Fruit fly (Drosophila melanogaster) whole organism, embryonic: ENCODE data around the gene Elp4.

Experiments used
- Atf-2 ChIP-seq: fragments of 200-800 bp; sonication (Bioruptor generic); optimal IDR thresholded peaks from 2 replicates; lab custom pipeline; 2016; ENCODE audit warnings: missing biosample characterization, missing genetic modification characterization
- CG11247 ChIP-seq: fragments of 200-800 bp; sonication (Bioruptor generic); IDR thresholded peaks from 2 replicates; pipeline ENCODE4 v1.3.6; 2022; ENCODE audit warnings: missing biosample characterization, missing genetic modification characterization
- CG11560 ChIP-seq: fragments of 200-800 bp; sonication (Bioruptor generic); IDR thresholded peaks from 3 replicates; pipeline ENCODE4 v1.3.6; 2022; ENCODE audit warnings: missing biosample characterization, missing genetic modification characterization
- CG14014 ChIP-seq: fragments of 200-800 bp; sonication (Bioruptor generic); IDR thresholded peaks from 2 replicates; pipeline ENCODE4 v1.3.6; 2022; ENCODE audit warnings: missing biosample characterization, missing genetic modification characterization
- CG1529 ChIP-seq: fragments of 200-800 bp; sonication (Bioruptor generic); optimal IDR thresholded peaks from 3 replicates; lab custom pipeline; 2018; ENCODE audit warnings: missing biosample characterization, missing genetic modification characterization
- CG17829 ChIP-seq: fragments of 200-800 bp; optimal IDR thresholded peaks from 2 replicates; lab custom pipeline; 2019; ENCODE audit warnings: missing biosample characterization, mild to moderate bottlenecking, missing genetic modification characterization, moderate library complexity
- CG18011 ChIP-seq: fragments of 200-800 bp; sonication (Bioruptor generic); optimal IDR thresholded peaks from 2 replicates; lab custom pipeline; 2017; ENCODE audit warnings: missing biosample characterization, missing genetic modification characterization, mild to moderate bottlenecking, moderate library complexity, missing genotype
- CG18476 ChIP-seq: fragments of 200-800 bp; sonication (Bioruptor generic); optimal IDR thresholded peaks from 2 replicates; lab custom pipeline; 2016; ENCODE audit warnings: missing biosample characterization, mild to moderate bottlenecking, missing genetic modification characterization
- CG2129 ChIP-seq: fragments of 200-800 bp; sonication (Bioruptor generic); IDR thresholded peaks from 2 replicates; pipeline ENCODE4 v1.3.6; 2022; ENCODE audit warnings: missing biosample characterization, missing genetic modification characterization; ENCODE audit not compliant: partially characterized antibody
- CG2202 ChIP-seq: fragments of 200-800 bp; sonication (Bioruptor generic); optimal IDR thresholded peaks from 2 replicates; lab custom pipeline; 2018; ENCODE audit warnings: missing biosample characterization, mild to moderate bottlenecking, missing genetic modification characterization
- CG2875 ChIP-seq: fragments of 200-800 bp; sonication (Bioruptor generic); optimal IDR thresholded peaks from 2 replicates; lab custom pipeline; 2017; ENCODE audit warnings: missing biosample characterization, mild to moderate bottlenecking, missing genetic modification characterization, missing genetic modification reagents
- CG2889 ChIP-seq: fragments of 200-800 bp; sonication (Bioruptor generic); IDR thresholded peaks from 3 replicates; pipeline ENCODE4 v1.3.6; 2022; ENCODE audit warnings: missing biosample characterization, missing genetic modification characterization
- CG4820 ChIP-seq: fragments of 200-800 bp; sonication (Bioruptor generic); optimal IDR thresholded peaks from 3 replicates; lab custom pipeline; 2016; ENCODE audit warnings: missing biosample characterization, missing genetic modification characterization
- CG5953 ChIP-seq: fragments of 200-800 bp; sonication (Bioruptor generic); IDR thresholded peaks from 2 replicates; pipeline ENCODE4 v1.3.6; 2022; ENCODE audit warnings: missing biosample characterization, missing genetic modification characterization
- CG6689 ChIP-seq: fragments of 200-800 bp; sonication (Bioruptor generic); IDR thresholded peaks from 2 replicates; pipeline ENCODE4 v1.3.6; 2022; ENCODE audit warnings: missing biosample characterization, missing genetic modification characterization
- CG7372 ChIP-seq: fragments of 200-800 bp; sonication (Bioruptor generic); IDR thresholded peaks from 2 replicates; pipeline ENCODE4 v1.3.6; 2022; ENCODE audit warnings: missing biosample characterization, missing genetic modification characterization
- CG7556 ChIP-seq: fragments of 200-800 bp; sonication (Bioruptor generic); optimal IDR thresholded peaks from 2 replicates; lab custom pipeline; 2017; ENCODE audit warnings: missing biosample characterization, mild to moderate bottlenecking, missing genetic modification characterization
- CG8359 ChIP-seq: fragments of 200-800 bp; sonication (Bioruptor generic); optimal IDR thresholded peaks from 2 replicates; lab custom pipeline; 2017; ENCODE audit warnings: missing biosample characterization, mild to moderate bottlenecking, missing genetic modification characterization, borderline replicate concordance
- CG8388 ChIP-seq: fragments of 200-800 bp; sonication (Bioruptor generic); optimal IDR thresholded peaks from 2 replicates; lab custom pipeline; 2019; ENCODE audit warnings: missing biosample characterization, mild to moderate bottlenecking, missing genetic modification characterization, moderate library complexity
- CG9932 ChIP-seq: fragments of 200-800 bp; sonication (Bioruptor generic); IDR thresholded peaks from 2 replicates; pipeline ENCODE4 v1.3.6; 2022; ENCODE audit warnings: missing biosample characterization, missing genetic modification characterization
- CTCF ChIP-seq: fragments of 200-800 bp; sonication (Bioruptor generic); optimal IDR thresholded peaks from 2 replicates; lab custom pipeline; 2017; ENCODE audit warnings: missing biosample characterization, mild to moderate bottlenecking, missing genetic modification characterization, moderate library complexity
- D19B ChIP-seq: fragments of 200-800 bp; sonication (Bioruptor generic); optimal IDR thresholded peaks from 2 replicates; lab custom pipeline; 2017; ENCODE audit warnings: missing biosample characterization, mild to moderate bottlenecking, missing genetic modification characterization
- Doc2 ChIP-seq: fragments of 200-800 bp; sonication (Bioruptor generic); IDR thresholded peaks from 2 replicates; pipeline ENCODE4 v1.3.6; 2022; ENCODE audit warnings: missing biosample characterization, missing genetic modification characterization
- Myb ChIP-seq: fragments of 200-800 bp; sonication (Bioruptor generic); optimal IDR thresholded peaks from 2 replicates; lab custom pipeline; 2016; ENCODE audit warnings: missing biosample characterization, missing genetic modification characterization
- NC2β ChIP-seq: fragments of 200-800 bp; sonication (Bioruptor generic); optimal IDR thresholded peaks from 2 replicates; lab custom pipeline; 2016; ENCODE audit warnings: missing biosample characterization, missing genetic modification characterization
- Oaz ChIP-seq: fragments of 200-800 bp; sonication (Bioruptor generic); IDR thresholded peaks from 2 replicates; pipeline ENCODE4 v1.3.6; 2022; ENCODE audit warnings: missing biosample characterization, missing genetic modification characterization
- Scr ChIP-seq: fragments of 200-800 bp; sonication (Bioruptor generic); IDR thresholded peaks from 2 replicates; pipeline ENCODE4 v1.3.6; 2022; ENCODE audit warnings: missing biosample characterization, missing genetic modification characterization; ENCODE audit not compliant: partially characterized antibody
- Sox102F ChIP-seq: fragments of 200-800 bp; sonication (Bioruptor generic); optimal IDR thresholded peaks from 2 replicates; lab custom pipeline; 2018; ENCODE audit warnings: missing biosample characterization, mild to moderate bottlenecking, missing genetic modification characterization, moderate library complexity
- Taf1 ChIP-seq: fragments of 200-800 bp; sonication (Bioruptor generic); IDR thresholded peaks from 2 replicates; pipeline ENCODE4 v1.3.6; 2022; ENCODE audit warnings: missing biosample characterization, missing genetic modification characterization
- Xbp1 ChIP-seq: fragments of 200-800 bp; sonication (Bioruptor generic); optimal IDR thresholded peaks from 3 replicates; lab custom pipeline; 2016; ENCODE audit warnings: missing biosample characterization, mild to moderate bottlenecking, missing genetic modification characterization
- Xrp1 ChIP-seq: fragments of 200-800 bp; sonication (Bioruptor generic); IDR thresholded peaks from 2 replicates; pipeline ENCODE4 v1.3.6; 2022; ENCODE audit warnings: missing biosample characterization, missing genetic modification characterization
- ara ChIP-seq: fragments of 200-800 bp; sonication (Bioruptor generic); IDR thresholded peaks from 2 replicates; pipeline ENCODE4 v1.3.6; 2022; ENCODE audit warnings: missing biosample characterization, missing genetic modification characterization
- btn ChIP-seq: fragments of 200-800 bp; sonication (Bioruptor generic); optimal IDR thresholded peaks from 2 replicates; lab custom pipeline; 2016; ENCODE audit warnings: missing biosample characterization, missing genetic modification characterization
- chm ChIP-seq: fragments of 200-800 bp; sonication (Bioruptor generic); IDR thresholded peaks from 2 replicates; pipeline ENCODE4 v1.3.6; 2022; ENCODE audit warnings: missing biosample characterization, missing genetic modification characterization
- cwo ChIP-seq: fragments of 200-800 bp; sonication (Bioruptor generic); optimal IDR thresholded peaks from 3 replicates; lab custom pipeline; 2017; ENCODE audit warnings: missing biosample characterization, missing genetic modification characterization, mild to moderate bottlenecking, moderate library complexity, missing genetic modification reagents
- esg ChIP-seq: fragments of 200-800 bp; sonication (Bioruptor generic); conservative IDR thresholded peaks from 2 replicates; pipeline ENCODE4 v1.3.6; 2022; ENCODE audit warnings: missing biosample characterization, missing genetic modification characterization
- eve ChIP-seq, 2 experiments: fragments of >200 bp; optimal IDR thresholded peaks; 2 replicates each; lab custom pipeline; 2017; ENCODE audit warnings: missing biosample characterization in 2 of 2, missing genetic modification characterization in 2 of 2
- fd3F ChIP-seq: fragments of 200-800 bp; sonication (Bioruptor generic); optimal IDR thresholded peaks from 2 replicates; lab custom pipeline; 2018; ENCODE audit warnings: missing biosample characterization, mild to moderate bottlenecking, missing genetic modification characterization, moderate library complexity
- fd96Cb ChIP-seq: fragments of 200-800 bp; sonication (Bioruptor generic); optimal IDR thresholded peaks from 2 replicates; lab custom pipeline; 2018; ENCODE audit warnings: missing biosample characterization, mild to moderate bottlenecking, missing genetic modification characterization, moderate library complexity
- gce ChIP-seq: fragments of 200-800 bp; sonication (Bioruptor generic); IDR thresholded peaks from 3 replicates; pipeline ENCODE4 v1.3.6; 2022; ENCODE audit warnings: missing biosample characterization, missing genetic modification characterization
- lilli ChIP-seq: fragments of 200-800 bp; sonication (Bioruptor generic); optimal IDR thresholded peaks from 3 replicates; lab custom pipeline; 2016; ENCODE audit warnings: missing biosample characterization, missing genetic modification characterization
- lmd ChIP-seq: fragments of 200-800 bp; sonication (Bioruptor generic); IDR thresholded peaks from 2 replicates; pipeline ENCODE4 v1.3.6; 2022; ENCODE audit warnings: missing biosample characterization, missing genetic modification characterization
- lola ChIP-seq, 3 experiments: fragments of >200 bp in 2 of 3; fragments of 200-800 bp in 1 of 3; sonication (Bioruptor generic) in 1 of 3; optimal IDR thresholded peaks; 2 replicates each; lab custom pipeline; 2017 to 2019; ENCODE audit warnings: missing biosample characterization in 3 of 3, missing genetic modification characterization in 3 of 3, mild to moderate bottlenecking in 1 of 3, moderate library complexity in 1 of 3
- maf-S ChIP-seq: fragments of 200-800 bp; sonication (Bioruptor generic); optimal IDR thresholded peaks from 2 replicates; lab custom pipeline; 2016; ENCODE audit warnings: missing biosample characterization, missing genetic modification characterization
- nerfin-2 ChIP-seq: fragments of 200-800 bp; sonication (Bioruptor generic); IDR thresholded peaks from 2 replicates; pipeline ENCODE4 v1.3.6; 2022; ENCODE audit warnings: missing biosample characterization, missing genetic modification characterization; ENCODE audit not compliant: partially characterized antibody
- pan ChIP-seq, 4 experiments: fragments of >200 bp in 3 of 4; fragments of 200-800 bp in 1 of 4; sonication (Bioruptor generic) in 1 of 4; optimal IDR thresholded peaks in 3 of 4; IDR thresholded peaks in 1 of 4; 2 replicates each; pipeline versions ENCODE4 v1.3.6 to Lab custom; 2017 to 2022; ENCODE audit warnings: missing biosample characterization in 2 of 4, missing genetic modification characterization in 2 of 4, mixed read lengths in 1 of 4
- pzg ChIP-seq: fragments of 200-800 bp; sonication (Bioruptor generic); optimal IDR thresholded peaks from 3 replicates; lab custom pipeline; 2018; ENCODE audit warnings: missing biosample characterization, mild to moderate bottlenecking, missing genetic modification characterization, moderate library complexity
- stwl ChIP-seq: fragments of 200-800 bp; sonication (Bioruptor generic); optimal IDR thresholded peaks from 3 replicates; lab custom pipeline; 2018; ENCODE audit warnings: missing biosample characterization, mild to moderate bottlenecking, missing genetic modification characterization, moderate library complexity
- tio ChIP-seq: fragments of 200-800 bp; sonication (Bioruptor generic); optimal IDR thresholded peaks from 2 replicates; lab custom pipeline; 2017; ENCODE audit warnings: missing biosample characterization, missing genetic modification characterization, inconsistent platforms
- z ChIP-seq: fragments of 200-800 bp; sonication (Bioruptor generic); IDR thresholded peaks from 3 replicates; pipeline ENCODE4 v1.3.6; 2022; ENCODE audit warnings: missing biosample characterization, missing genetic modification characterization
- zen ChIP-seq: fragments of 200-800 bp; sonication (Bioruptor generic); optimal IDR thresholded peaks from 3 replicates; lab custom pipeline; 2018; ENCODE audit warnings: missing biosample characterization, mild to moderate bottlenecking, missing genetic modification characterization, moderate library complexity

The Elp4 gene

dm6 chr2L:5491220-5491619 is 32.7 kb upstream of the Elp4 start (continued):
- TF ChIP-seq zen (tag; lab: Kevin White, UChicago) (no peak), CG11247 (no peak), gce (GFP tag; lab: Robert Waterston, UW) (no peak), stwl (tag; lab: Kevin White, UChicago) (no peak), lola (GFP tag; optimal IDR thresholded peaks at IDR 0.05; lab: Kevin White, UChicago) (peak in 1 of 3 experiments; percentile 45), btn (no peak), CG18011 (GFP tag; lab: Kevin White, UChicago) (no peak), CG4820 (GFP tag; lab: Kevin White, UChicago) (peak; percentile 0), CG2889 (GFP tag; lab: Robert Waterston, UW) (no peak), D19B (GFP tag; lab: Kevin White, UChicago) (no peak), esg (peak; percentile 15; the same call in 1 of the 2 replicates), CG1529 (GFP tag; lab: Kevin White, UChicago) (no peak), CG14014 (GFP tag; lab: Robert Waterston, UW) (no peak), lmd (GFP tag; lab: Robert Waterston, UW) (no peak), CG2202 (tag; lab: Kevin White, UChicago) (no peak), CG17829 (tag; lab: Kevin White, UChicago) (peak; percentile 21), Xbp1 (peak; percentile 13), CG8388 (GFP tag; lab: Kevin White, UChicago) (peak; percentile 4), fd3F (GFP tag; lab: Kevin White, UChicago) (no peak), fd96Cb (peak; percentile 10), tio (GFP tag; lab: Kevin White, UChicago) (no peak), CG7556 (GFP tag; lab: Kevin White, UChicago) (no peak), Doc2 (GFP tag; lab: Robert Waterston, UW) (no peak), ara (GFP tag; lab: Robert Waterston, UW) (peak; percentile 41; the same call in 1 of the 2 replicates), Scr (GFP tag; lab: Robert Waterston, UW) (no peak), eve (GFP tag; optimal IDR thresholded peaks at IDR 0.05; lab: Kevin White, UChicago) (no peak), maf-S (GFP tag; lab: Kevin White, UChicago) (no peak), pzg (GFP tag; lab: Kevin White, UChicago) (no peak), CG8359 (GFP tag; lab: Kevin White, UChicago) (no peak), NC2β (GFP tag; lab: Kevin White, UChicago) (peak; percentile 5), CG6689 (peak; percentile 36; the same call in 1 of the 2 replicates), CG5953 (no peak), z (GFP tag; lab: Robert Waterston, UW) (peak; percentile 31; the same call in 1 of the 3 replicates), Taf1 (GFP tag; lab: Robert Waterston, UW) (no peak), CTCF (GFP tag; lab: Kevin White, UChicago) (no peak), CG7372 (no peak), pan (optimal IDR thresholded peaks at IDR 0.05; lab: Kevin White, UChicago) (no peak), pan (GFP tag; optimal IDR thresholded peaks at IDR 0.05 in 1 of 2, IDR thresholded peaks at IDR 0.05 in 1 of 2) (no peak), Sox102F (GFP tag; lab: Kevin White, UChicago) (no peak), CG18476 (GFP tag; lab: Kevin White, UChicago) (no peak), cwo (no peak), Xrp1 (GFP tag; lab: Robert Waterston, UW) (peak; percentile 57; the same call in 1 of the 2 replicates), Myb (GFP tag; lab: Kevin White, UChicago) (no peak), CG11560 (no peak), CG2129 (GFP tag; lab: Robert Waterston, UW) (no peak), nerfin-2 (GFP tag; lab: Robert Waterston, UW) (no peak), Atf-2 (GFP tag; lab: Kevin White, UChicago) (no peak), chm (GFP tag; lab: Robert Waterston, UW) (0 out of 2 replicates have a peak, but pooled peaks have one; percentile 15), lilli (no peak), Oaz (GFP tag; lab: Robert Waterston, UW) (no peak), CG9932 (GFP tag; lab: Robert Waterston, UW) (no peak), CG2875 (GFP tag; lab: Kevin White, UChicago) (no peak)
